Fruit fly (Drosophila melanogaster) whole organism, embryonic: ENCODE measurements around the gene CG13297.

ENCODE experiments used
- ATbp ChIP-seq: fragments of 200-800 bp; sonication (Bioruptor generic); optimal IDR thresholded peaks from 2 replicates; lab custom pipeline; 2017; ENCODE audit warnings: missing biosample characterization, mild to moderate bottlenecking, missing genetic modification characterization, missing genetic modification reagents
- Ada2b ChIP-seq: fragments of 200-800 bp; sonication (Bioruptor generic); IDR thresholded peaks from 2 replicates; pipeline ENCODE4 v1.3.6; 2022; ENCODE audit warnings: missing biosample characterization, missing genetic modification characterization
- Blimp-1 ChIP-seq: fragments of 200-800 bp; sonication (Bioruptor generic); optimal IDR thresholded peaks from 3 replicates; lab custom pipeline; 2018; ENCODE audit warnings: missing biosample characterization, missing genetic modification characterization, mild to moderate bottlenecking, moderate library complexity, missing genetic modification reagents
- CG15514 ChIP-seq: fragments of 200-800 bp; sonication (Bioruptor generic); optimal IDR thresholded peaks from 3 replicates; lab custom pipeline; 2017; ENCODE audit warnings: missing biosample characterization, missing genetic modification characterization, mild to moderate bottlenecking, moderate library complexity, missing genetic modification reagents
- CG18764 ChIP-seq: fragments of 200-800 bp; sonication (Bioruptor generic); optimal IDR thresholded peaks from 3 replicates; lab custom pipeline; 2016; ENCODE audit warnings: missing biosample characterization, missing genetic modification characterization
- CG30020 ChIP-seq: fragments of 200-800 bp; optimal IDR thresholded peaks from 2 replicates; lab custom pipeline; 2019; ENCODE audit warnings: missing biosample characterization, mild to moderate bottlenecking, missing genetic modification characterization, moderate library complexity
- CG4424 ChIP-seq: fragments of 200-800 bp; sonication (Bioruptor generic); optimal IDR thresholded peaks from 3 replicates; lab custom pipeline; 2016; ENCODE audit warnings: missing biosample characterization, missing genetic modification characterization
- CG4730 ChIP-seq: fragments of 200-800 bp; sonication (Bioruptor generic); IDR thresholded peaks from 2 replicates; pipeline ENCODE4 v1.3.6; 2022; ENCODE audit warnings: missing biosample characterization, missing genetic modification characterization
- CG6765 ChIP-seq: fragments of 200-800 bp; sonication (Bioruptor generic); optimal IDR thresholded peaks from 3 replicates; lab custom pipeline; 2017; ENCODE audit warnings: missing biosample characterization, mild to moderate bottlenecking, missing genetic modification characterization
- CG7928 ChIP-seq: fragments of 200-800 bp; sonication (Bioruptor generic); optimal IDR thresholded peaks from 2 replicates; lab custom pipeline; 2017; ENCODE audit warnings: missing biosample characterization, mild to moderate bottlenecking, missing genetic modification characterization
- CG8765 ChIP-seq: fragments of 200-800 bp; sonication (Bioruptor generic); IDR thresholded peaks from 2 replicates; pipeline ENCODE4 v1.3.6; 2022; ENCODE audit warnings: missing biosample characterization, missing genetic modification characterization
- CG9437 ChIP-seq: fragments of 200-800 bp; sonication (Bioruptor generic); optimal IDR thresholded peaks from 2 replicates; lab custom pipeline; 2018; ENCODE audit warnings: missing biosample characterization, mild to moderate bottlenecking, missing genetic modification characterization
- CG9797 ChIP-seq: fragments of 200-800 bp; sonication (Bioruptor generic); optimal IDR thresholded peaks from 3 replicates; lab custom pipeline; 2018; ENCODE audit warnings: missing biosample characterization, mild to moderate bottlenecking, missing genetic modification characterization
- Gsc ChIP-seq: fragments of 200-800 bp; sonication (Bioruptor generic); IDR thresholded peaks from 2 replicates; pipeline ENCODE4 v1.3.6; 2022; ENCODE audit warnings: missing biosample characterization, missing genetic modification characterization
- HLH3B ChIP-seq: fragments of 200-800 bp; sonication (Bioruptor generic); IDR thresholded peaks from 2 replicates; pipeline ENCODE4 v1.3.6; 2022; ENCODE audit warnings: missing biosample characterization, missing genetic modification characterization
- MESR4 ChIP-seq: fragments of 200-800 bp; sonication (Bioruptor generic); optimal IDR thresholded peaks from 2 replicates; lab custom pipeline; 2018; ENCODE audit warnings: missing biosample characterization, mild to moderate bottlenecking, missing genetic modification characterization, moderate library complexity
- Nf-YA ChIP-seq: fragments of 200-800 bp; sonication (Bioruptor generic); IDR thresholded peaks from 2 replicates; pipeline ENCODE4 v1.3.6; 2022; ENCODE audit warnings: missing biosample characterization, missing genetic modification characterization
- Pdp1 ChIP-seq, 2 experiments: fragments of 200-800 bp; sonication (Bioruptor generic); optimal IDR thresholded peaks; 3 replicates each; lab custom pipeline; 2016; ENCODE audit warnings: missing biosample characterization in 2 of 2, missing genetic modification characterization in 2 of 2, mild to moderate bottlenecking in 1 of 2, moderate library complexity in 1 of 2
- Poxn ChIP-seq: fragments of 200-800 bp; sonication (Bioruptor generic); IDR thresholded peaks from 2 replicates; pipeline ENCODE4 v1.3.6; 2022; ENCODE audit warnings: missing biosample characterization, missing genetic modification characterization
- Ravus ChIP-seq: fragments of 200-800 bp; sonication (Bioruptor generic); IDR thresholded peaks from 2 replicates; pipeline ENCODE4 v1.3.6; 2022; ENCODE audit warnings: missing biosample characterization, missing genetic modification characterization
- Rfx ChIP-seq: fragments of 200-800 bp; sonication (Bioruptor generic); IDR thresholded peaks from 2 replicates; pipeline ENCODE4 v1.3.6; 2022; ENCODE audit warnings: missing biosample characterization, missing genetic modification characterization
- Sox100B ChIP-seq: fragments of 200-800 bp; sonication (Bioruptor generic); optimal IDR thresholded peaks from 3 replicates; lab custom pipeline; 2018; ENCODE audit warnings: missing biosample characterization, mild to moderate bottlenecking, missing genetic modification characterization
- ac ChIP-seq: fragments of 200-800 bp; sonication (Bioruptor generic); optimal IDR thresholded peaks from 3 replicates; lab custom pipeline; 2017; ENCODE audit warnings: missing biosample characterization, mild to moderate bottlenecking, missing genetic modification characterization
- ash1 ChIP-seq: fragments of 200-800 bp; sonication (Bioruptor generic); optimal IDR thresholded peaks from 2 replicates; lab custom pipeline; 2018; ENCODE audit warnings: missing biosample characterization, mild to moderate bottlenecking, missing genetic modification characterization
- bigmax ChIP-seq: fragments of 200-800 bp; sonication (Bioruptor generic); optimal IDR thresholded peaks from 2 replicates; lab custom pipeline; 2018; ENCODE audit warnings: missing biosample characterization, mild to moderate bottlenecking, missing genetic modification characterization
- caup ChIP-seq: fragments of 200-800 bp; sonication (Bioruptor generic); optimal IDR thresholded peaks from 3 replicates; lab custom pipeline; 2017; ENCODE audit warnings: missing biosample characterization, mild to moderate bottlenecking, missing genetic modification characterization, moderate library complexity; ENCODE audit not compliant: severe bottlenecking
- da ChIP-seq: fragments of 200-800 bp; sonication (Bioruptor generic); optimal IDR thresholded peaks from 2 replicates; lab custom pipeline; 2016; ENCODE audit warnings: missing biosample characterization, missing genetic modification characterization
- dimm ChIP-seq: fragments of 200-800 bp; sonication (Bioruptor generic); IDR thresholded peaks from 2 replicates; pipeline ENCODE4 v1.3.6; 2022; ENCODE audit warnings: missing biosample characterization, missing genetic modification characterization
- dmrt99B ChIP-seq: fragments of 200-800 bp; sonication (Bioruptor generic); optimal IDR thresholded peaks from 2 replicates; lab custom pipeline; 2018; ENCODE audit warnings: missing biosample characterization, mild to moderate bottlenecking, missing genetic modification characterization, moderate library complexity
- eve ChIP-seq, 2 experiments: fragments of >200 bp; optimal IDR thresholded peaks; 2 replicates each; lab custom pipeline; 2017; ENCODE audit warnings: missing biosample characterization in 2 of 2, missing genetic modification characterization in 2 of 2
- fd102C ChIP-seq: fragments of 200-800 bp; sonication (Bioruptor generic); optimal IDR thresholded peaks from 2 replicates; lab custom pipeline; 2018; ENCODE audit warnings: missing biosample characterization, mild to moderate bottlenecking, missing genetic modification characterization, moderate library complexity
- fd64A ChIP-seq: fragments of 200-800 bp; sonication (Bioruptor generic); optimal IDR thresholded peaks from 3 replicates; lab custom pipeline; 2018; ENCODE audit warnings: missing biosample characterization, mild to moderate bottlenecking, missing genetic modification characterization
- gro ChIP-seq: fragments of 200-800 bp; sonication (Bioruptor generic); optimal IDR thresholded peaks from 2 replicates; lab custom pipeline; 2016; ENCODE audit warnings: missing biosample characterization, missing genetic modification characterization
- jumu ChIP-seq: fragments of 200-800 bp; sonication (Bioruptor generic); optimal IDR thresholded peaks from 3 replicates; lab custom pipeline; 2016; ENCODE audit warnings: missing biosample characterization, missing genetic modification characterization
- lab ChIP-seq: fragments of 200-800 bp; sonication (Bioruptor generic); optimal IDR thresholded peaks from 3 replicates; lab custom pipeline; 2017; ENCODE audit warnings: missing biosample characterization, missing genetic modification characterization, mild to moderate bottlenecking, moderate library complexity, missing genetic modification reagents
- lov ChIP-seq, 2 experiments: fragments of 200-800 bp in 1 of 2; fragments of >200 bp in 1 of 2; sonication (Bioruptor generic) in 1 of 2; IDR thresholded peaks in 1 of 2; optimal IDR thresholded peaks in 1 of 2; 2 replicates in 1 of 2; 3 replicates in 1 of 2; pipeline versions ENCODE4 v1.3.6 to Lab custom; 2017 to 2022; ENCODE audit warnings: missing biosample characterization in 1 of 2, missing genetic modification characterization in 1 of 2
- nom ChIP-seq: fragments of 200-800 bp; sonication (Bioruptor generic); optimal IDR thresholded peaks from 2 replicates; lab custom pipeline; 2017; ENCODE audit warnings: missing biosample characterization, missing genetic modification characterization, mild to moderate bottlenecking, moderate library complexity, missing genetic modification reagents
- odd ChIP-seq: fragments of 200-800 bp; sonication (Bioruptor generic); optimal IDR thresholded peaks from 2 replicates; lab custom pipeline; 2017; ENCODE audit warnings: missing biosample characterization, mild to moderate bottlenecking, missing genetic modification characterization
- p53 ChIP-seq: fragments of 200-800 bp; sonication (Bioruptor generic); optimal IDR thresholded peaks from 2 replicates; lab custom pipeline; 2016; ENCODE audit warnings: missing biosample characterization, missing genetic modification characterization
- pho ChIP-seq: fragments of 200-800 bp; sonication (Bioruptor generic); optimal IDR thresholded peaks from 2 replicates; lab custom pipeline; 2016; ENCODE audit warnings: missing biosample characterization, missing genetic modification characterization
- so ChIP-seq: fragments of 200-800 bp; sonication (Bioruptor generic); IDR thresholded peaks from 3 replicates; pipeline ENCODE4 v1.3.6; 2022; ENCODE audit warnings: missing biosample characterization, missing genetic modification characterization
- stwl ChIP-seq: fragments of 200-800 bp; sonication (Bioruptor generic); optimal IDR thresholded peaks from 3 replicates; lab custom pipeline; 2018; ENCODE audit warnings: missing biosample characterization, mild to moderate bottlenecking, missing genetic modification characterization, moderate library complexity
- tio ChIP-seq: fragments of 200-800 bp; sonication (Bioruptor generic); optimal IDR thresholded peaks from 2 replicates; lab custom pipeline; 2017; ENCODE audit warnings: missing biosample characterization, missing genetic modification characterization, inconsistent platforms
- toy ChIP-seq: fragments of 200-800 bp; sonication (Bioruptor generic); IDR thresholded peaks from 2 replicates; pipeline ENCODE4 v1.3.6; 2022; ENCODE audit warnings: missing biosample characterization, missing genetic modification characterization
- vfl ChIP-seq: fragments of 200-800 bp; sonication (Bioruptor generic); optimal IDR thresholded peaks from 2 replicates; lab custom pipeline; 2016; ENCODE audit warnings: missing biosample characterization, missing genetic modification characterization
- vnd ChIP-seq: fragments of 200-800 bp; sonication (Bioruptor generic); IDR thresholded peaks from 3 replicates; pipeline ENCODE4 v1.3.6; 2022; ENCODE audit warnings: missing biosample characterization, missing genetic modification characterization; ENCODE audit not compliant: partially characterized antibody
- zen ChIP-seq: fragments of 200-800 bp; sonication (Bioruptor generic); optimal IDR thresholded peaks from 3 replicates; lab custom pipeline; 2018; ENCODE audit warnings: missing biosample characterization, mild to moderate bottlenecking, missing genetic modification characterization, moderate library complexity
- zf30C ChIP-seq: fragments of 200-800 bp; sonication (Bioruptor generic); optimal IDR thresholded peaks from 3 replicates; lab custom pipeline; 2018; ENCODE audit warnings: missing biosample characterization, mild to moderate bottlenecking, missing genetic modification characterization

The CG13297 gene

DNA sequence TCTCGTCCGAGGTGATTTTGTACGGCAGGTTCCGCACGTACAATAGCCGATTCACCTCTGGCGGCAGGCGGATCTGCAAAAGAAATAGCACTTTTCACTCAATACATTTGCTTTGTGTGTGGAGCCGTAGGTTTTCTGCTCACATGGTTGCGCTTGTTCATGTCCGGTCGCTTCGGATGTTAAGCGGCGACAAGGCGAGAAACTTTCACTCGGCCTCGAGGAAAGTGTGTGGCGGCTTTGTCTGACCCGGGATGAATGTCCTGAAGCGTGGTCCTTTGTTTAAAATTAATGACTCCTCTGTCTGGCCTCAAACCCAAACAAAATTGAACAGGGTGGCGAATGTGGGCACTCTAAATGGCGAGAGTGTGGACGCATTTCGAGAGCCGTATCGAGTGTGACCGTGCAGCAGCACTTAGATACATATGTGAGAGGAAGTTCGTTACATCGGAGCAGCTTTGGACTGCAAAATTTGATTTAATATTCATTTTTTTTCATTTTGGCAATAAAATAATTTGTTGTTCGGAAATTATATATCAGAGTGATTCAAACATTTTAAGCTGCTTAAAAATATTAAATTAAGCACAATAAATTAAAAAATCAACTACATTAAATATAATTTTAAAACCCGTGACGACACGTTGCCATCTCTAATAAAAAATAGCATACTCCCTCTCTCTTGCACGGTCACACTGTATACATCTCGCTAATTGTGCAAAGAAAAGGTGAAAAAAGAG lies 35.8 kb upstream of the CG13297 start, which contains the start of the genes Sf3b6 and Tnpo (continued):
- peak; percentile 55; the same call in 1 of the 3 replicates for TF ChIP-seq vnd
- no peak for TF ChIP-seq bigmax
- no peak for TF ChIP-seq ATbp (GFP tag; lab: Kevin White, UChicago)
- TF ChIP-seq MESR4 = peak; percentile 53
- peak; percentile 64 for TF ChIP-seq CG18764 (GFP tag; lab: Kevin White, UChicago)
- peak; percentile 24; the same call in 1 of the 2 replicates for TF ChIP-seq Poxn (GFP tag; lab: Robert Waterston, UW)
- TF ChIP-seq Nf-YA (GFP tag; lab: Robert Waterston, UW) = peak; percentile 55; the same call in 1 of the 2 replicates
- no peak for TF ChIP-seq zf30C (GFP tag; lab: Kevin White, UChicago)
- peak; percentile 84 for TF ChIP-seq CG15514 (GFP tag; lab: Kevin White, UChicago)
- peak; percentile 79 for TF ChIP-seq pho (GFP tag; lab: Kevin White, UChicago)
- peak; percentile 99 for TF ChIP-seq CG9797 (GFP tag; lab: Kevin White, UChicago)
- TF ChIP-seq p53 (GFP tag; lab: Kevin White, UChicago) = peak; percentile 35
- no peak for TF ChIP-seq fd64A (GFP tag; lab: Kevin White, UChicago)
- TF ChIP-seq Blimp-1 (GFP tag; lab: Kevin White, UChicago) = no peak
- TF ChIP-seq Ravus (GFP tag; lab: Robert Waterston, UW) = no peak; the same call in 1 of the 2 replicates
- peak; percentile 84 for TF ChIP-seq tio (GFP tag; lab: Kevin White, UChicago)
- TF ChIP-seq Pdp1 (GFP tag; optimal IDR thresholded peaks at IDR 0.05; lab: Kevin White, UChicago) = peak; percentile 59 to 77
- peak; percentile 73 for TF ChIP-seq caup (GFP tag; lab: Kevin White, UChicago)
- TF ChIP-seq Rfx = peak; percentile 88
- TF ChIP-seq dmrt99B = no peak
- TF ChIP-seq CG9437 (GFP tag; lab: Kevin White, UChicago) = peak; percentile 76
- TF ChIP-seq odd (GFP tag; lab: Kevin White, UChicago) = no peak
- peak; percentile 35; the same call in 1 of the 2 replicates for TF ChIP-seq dimm
- no peak for TF ChIP-seq ac (GFP tag; lab: Kevin White, UChicago)
- no peak for TF ChIP-seq lab
- TF ChIP-seq CG7928 (GFP tag; lab: Kevin White, UChicago) = peak; percentile 47
- peak; percentile 89 for TF ChIP-seq CG4424 (GFP tag; lab: Kevin White, UChicago)
- peak; percentile 73; the same call in 2 of the 3 replicates for TF ChIP-seq so (GFP tag; lab: Robert Waterston, UW)
- no peak for TF ChIP-seq nom (GFP tag; lab: Kevin White, UChicago)
- TF ChIP-seq toy (GFP tag; lab: Robert Waterston, UW) = peak; percentile 43; the same call in 1 of the 2 replicates
- peak; percentile 66 for TF ChIP-seq jumu (GFP tag; lab: Kevin White, UChicago)
- TF ChIP-seq CG4730 (GFP tag; lab: Robert Waterston, UW) = peak; percentile 69
- peak; percentile 76 for TF ChIP-seq HLH3B (GFP tag; lab: Robert Waterston, UW)
- peak; percentile 15 for TF ChIP-seq da
- TF ChIP-seq fd102C (GFP tag; lab: Kevin White, UChicago) = no peak
- no peak; the same call in 1 of the 2 replicates for TF ChIP-seq Gsc (GFP tag; lab: Robert Waterston, UW)
- peak; percentile 76 for TF ChIP-seq CG8765 (GFP tag; lab: Robert Waterston, UW)
- TF ChIP-seq vfl (GFP tag; lab: Kevin White, UChicago) = peak; percentile 65
- no peak for TF ChIP-seq ash1 (GFP tag; lab: Kevin White, UChicago)
- TF ChIP-seq gro = no peak
- TF ChIP-seq eve (GFP tag; optimal IDR thresholded peaks at IDR 0.05; lab: Kevin White, UChicago) = no peak
- no peak for TF ChIP-seq Sox100B (GFP tag; lab: Kevin White, UChicago)
- TF ChIP-seq stwl (tag; lab: Kevin White, UChicago) = peak; percentile 47
- peak; percentile 83 for TF ChIP-seq zen (tag; lab: Kevin White, UChicago)
- no peak for TF ChIP-seq lov (optimal IDR thresholded peaks at IDR 0.05; lab: Kevin White, UChicago)
- peak; percentile 56; the same call in 1 of the 3 replicates for TF ChIP-seq lov (GFP tag; IDR thresholded peaks at IDR 0.05; lab: Robert Waterston, UW)
- TF ChIP-seq CG30020 (tag; lab: Kevin White, UChicago) = no peak
- peak; percentile 35 for TF ChIP-seq CG6765
- peak; percentile 70 for TF ChIP-seq Ada2b (GFP tag; lab: Robert Waterston, UW)
